Worm (Caenorhabditis elegans) whole organism, L4 larva: Measurements from ENCODE around the gene clec-139.

ENCODE experiments used
- T20F7.1 ChIP-seq: fragments of 200-800 bp; sonication (Bioruptor generic); optimal IDR thresholded peaks from 2 replicates; lab custom pipeline; 2018; ENCODE audit warnings: mild to moderate bottlenecking, missing genetic modification characterization, missing compliant biosample characterization
- ama-1 ChIP-seq: fragments of 150-350 bp; optimal IDR thresholded peaks from 2 replicates; lab custom pipeline; 2014; ENCODE audit warnings: inconsistent platforms, mixed read lengths
- ceh-28 ChIP-seq: fragments of 150-350 bp; optimal IDR thresholded peaks from 2 replicates; lab custom pipeline; 2014; ENCODE audit warnings: missing biosample characterization, missing genetic modification reagents, missing genetic modification characterization
- dve-1 ChIP-seq: sonication (generic microtip); optimal IDR thresholded peaks from 2 replicates; lab custom pipeline; 2017; ENCODE audit warnings: antibody characterized with exemption, mild to moderate bottlenecking, missing genetic modification characterization, missing compliant biosample characterization; ENCODE audit not compliant: insufficient read depth
- fos-1 ChIP-seq: fragments of 150-350 bp; optimal IDR thresholded peaks from 2 replicates; lab custom pipeline; 2014; ENCODE audit warnings: missing biosample characterization, missing genetic modification characterization
- mep-1 ChIP-seq: fragments of 150-350 bp; sonication (generic microtip); optimal IDR thresholded peaks from 3 replicates; lab custom pipeline; 2014; ENCODE audit warnings: missing biosample characterization, missing genetic modification characterization
- nhr-11 ChIP-seq: fragments of 150-350 bp; optimal IDR thresholded peaks from 2 replicates; lab custom pipeline; 2014; ENCODE audit warnings: missing biosample characterization, missing genetic modification characterization
- nhr-237 ChIP-seq: sonication (generic microtip); optimal IDR thresholded peaks from 2 replicates; lab custom pipeline; 2017; ENCODE audit warnings: missing biosample characterization, missing genetic modification characterization
- pha-4 ChIP-seq, 2 experiments: fragments of 150-350 bp in 1 of 2; fragments of 200-800 bp in 1 of 2; sonication (Bioruptor generic) in 1 of 2; IDR thresholded peaks in 1 of 2; optimal IDR thresholded peaks in 1 of 2; 2 replicates each; pipeline versions ENCODE4 v1.3.6 to Lab custom; 2014 to 2022; ENCODE audit warnings: missing genetic modification characterization in 2 of 2, missing genetic modification reagents in 2 of 2, missing biosample characterization in 1 of 2, missing compliant biosample characterization in 1 of 2
- php-3 ChIP-seq: fragments of 200-800 bp; sonication (Bioruptor generic); IDR thresholded peaks from 2 replicates; pipeline ENCODE4 v1.3.6; 2022; ENCODE audit warnings: missing genetic modification reagents, missing genetic modification characterization, missing compliant biosample characterization
- snpc-4 ChIP-seq: fragments of 150-350 bp; optimal IDR thresholded peaks from 2 replicates; lab custom pipeline; 2014; ENCODE audit warnings: missing biosample characterization, missing genetic modification characterization
- unc-130 ChIP-seq: sonication (generic microtip); optimal IDR thresholded peaks from 2 replicates; lab custom pipeline; 2016; ENCODE audit warnings: missing genetic modification reagents, missing genetic modification characterization, missing compliant biosample characterization
- unc-62 ChIP-seq, 3 experiments: fragments of 150-350 bp in 1 of 3; sonication (generic microtip); optimal IDR thresholded peaks in 2 of 3; peaks in 1 of 3; 1 replicate in 1 of 3; 2 replicates in 2 of 3; lab custom pipeline; 2014 to 2017; ENCODE audit warnings: missing biosample characterization in 3 of 3, missing genetic modification characterization in 3 of 3, missing genetic modification reagents in 3 of 3, missing genotype in 1 of 3

ce11 chrII:4667572-4667971 is 46.0 kb upstream of the clec-139 start, which contains the start of gene fut-5:
- TF ChIP-seq T20F7.1 (GFP tag; lab: Kevin White, UChicago) (no peak), snpc-4 (tag; lab: Kevin White, UChicago) (no peak), nhr-11 (tag; lab: Kevin White, UChicago) (no peak), fos-1 (no peak), ama-1 (lab: Kevin White, UChicago) (no peak), pha-4 (GFP tag; IDR thresholded peaks at IDR 0.05; lab: Robert Waterston, UW) (no peak), pha-4 (tag; optimal IDR thresholded peaks at IDR 0.05; lab: Kevin White, UChicago) (no peak), nhr-237 (no peak), dve-1 (tag; lab: Kevin White, UChicago) (no peak), unc-130 (GFP tag; lab: Kevin White, UChicago) (no peak), unc-62 (GFP tag; optimal IDR thresholded peaks at IDR 0.05 in 1 of 2; lab: Kevin White, UChicago) (no peak), unc-62 (tag; optimal IDR thresholded peaks at IDR 0.05; lab: Kevin White, UChicago) (no peak), php-3 (GFP tag; lab: Robert Waterston, UW) (no peak), mep-1 (no peak), ceh-28 (tag; lab: Kevin White, UChicago) (no peak)
